Worm (Caenorhabditis elegans): Measurements from ENCODE around the gene fbxa-32.

DNA sequence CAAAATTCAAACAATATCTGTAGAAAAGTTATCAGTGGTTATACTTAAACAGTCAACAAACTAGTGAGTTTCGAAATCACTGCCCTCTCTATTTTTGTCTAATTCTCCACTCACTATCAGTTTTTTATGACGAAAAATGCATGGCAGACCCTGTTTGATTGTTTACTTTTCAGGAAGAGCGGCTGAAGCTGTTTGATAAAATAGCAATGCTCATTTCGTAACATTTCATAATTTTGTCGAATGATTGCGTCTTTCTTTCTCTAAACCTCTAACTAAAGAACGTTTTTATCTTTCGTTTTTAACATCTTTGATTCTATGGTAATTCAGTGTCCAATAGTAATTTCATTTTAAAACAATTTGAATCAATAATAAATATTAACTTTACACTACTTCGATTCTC lies 10.1 kb upstream of the fbxa-32 start:
- no peak for TF ChIP-seq tab-1 (GFP tag; IDR thresholded peaks at IDR 0.05)
- TF ChIP-seq med-1 (GFP tag; optimal IDR thresholded peaks at IDR 0.05; ENCODE audit: insufficient read depth) = no peak
- no peak for TF ChIP-seq ztf-23 (GFP tag; IDR thresholded peaks at IDR 0.05)
- no peak for TF ChIP-seq klf-2 (GFP tag; conservative IDR thresholded peaks at IDR 0.05)
- no peak for TF ChIP-seq ztf-29 (GFP tag; IDR thresholded peaks at IDR 0.05)
- no peak for TF ChIP-seq T22C8.4 (GFP tag; IDR thresholded peaks at IDR 0.05)
- no peak for TF ChIP-seq flt-1 (GFP tag; IDR thresholded peaks at IDR 0.05)

Data from whole organism, midembryonic.